Fruit fly (Drosophila melanogaster) whole organism, embryonic: ENCODE data around the gene VhaM9.7-d.

Experiments
- CG10274 ChIP-seq: fragments of 200-800 bp; sonication (Bioruptor generic); optimal IDR thresholded peaks from 3 replicates; lab custom pipeline; 2017; ENCODE audit warnings: missing biosample characterization, mild to moderate bottlenecking, missing genetic modification characterization
- CG10431 ChIP-seq: fragments of 200-800 bp; sonication (Bioruptor generic); optimal IDR thresholded peaks from 3 replicates; lab custom pipeline; 2018; ENCODE audit warnings: missing biosample characterization, mild to moderate bottlenecking, missing genetic modification characterization
- CG10462 ChIP-seq: fragments of 200-800 bp; sonication (Bioruptor generic); optimal IDR thresholded peaks from 2 replicates; lab custom pipeline; 2016; ENCODE audit warnings: missing biosample characterization, missing genetic modification characterization
- CG13287 ChIP-seq: fragments of 200-800 bp; sonication (Bioruptor generic); IDR thresholded peaks from 2 replicates; pipeline ENCODE4 v1.3.6; 2022; ENCODE audit warnings: missing biosample characterization, missing genetic modification characterization; ENCODE audit not compliant: partially characterized antibody
- CG13424 ChIP-seq: fragments of 200-800 bp; sonication (Bioruptor generic); optimal IDR thresholded peaks from 2 replicates; lab custom pipeline; 2019; ENCODE audit warnings: missing biosample characterization, mild to moderate bottlenecking, missing genetic modification characterization, moderate library complexity
- CG14710 ChIP-seq: fragments of 200-800 bp; sonication (Bioruptor generic); optimal IDR thresholded peaks from 3 replicates; lab custom pipeline; 2019; ENCODE audit warnings: missing biosample characterization, mild to moderate bottlenecking, missing genetic modification characterization, moderate library complexity
- CG15601 ChIP-seq: fragments of 200-800 bp; sonication (Bioruptor generic); optimal IDR thresholded peaks from 3 replicates; lab custom pipeline; 2019; ENCODE audit warnings: missing biosample characterization, mild to moderate bottlenecking, missing genetic modification characterization, moderate library complexity
- CG2116 ChIP-seq: fragments of 200-800 bp; sonication (Bioruptor generic); optimal IDR thresholded peaks from 3 replicates; lab custom pipeline; 2018; ENCODE audit warnings: missing biosample characterization, mild to moderate bottlenecking, missing genetic modification characterization
- CG2129 ChIP-seq: fragments of 200-800 bp; sonication (Bioruptor generic); IDR thresholded peaks from 2 replicates; pipeline ENCODE4 v1.3.6; 2022; ENCODE audit warnings: missing biosample characterization, missing genetic modification characterization; ENCODE audit not compliant: partially characterized antibody
- CG33213 ChIP-seq: fragments of 200-800 bp; sonication (Bioruptor generic); optimal IDR thresholded peaks from 3 replicates; lab custom pipeline; 2016; ENCODE audit warnings: missing biosample characterization, missing genetic modification characterization
- CG6791 ChIP-seq: fragments of 200-800 bp; sonication (Bioruptor generic); IDR thresholded peaks from 3 replicates; pipeline ENCODE4 v1.3.6; 2022; ENCODE audit warnings: missing biosample characterization, missing genetic modification characterization; ENCODE audit not compliant: partially characterized antibody
- CG7987 ChIP-seq: fragments of 200-800 bp; sonication (Bioruptor generic); optimal IDR thresholded peaks from 2 replicates; lab custom pipeline; 2018; ENCODE audit warnings: missing biosample characterization, mild to moderate bottlenecking, missing genetic modification characterization, moderate library complexity
- CG9876 ChIP-seq: fragments of 200-800 bp; sonication (Bioruptor generic); optimal IDR thresholded peaks from 2 replicates; lab custom pipeline; 2016; ENCODE audit warnings: missing biosample characterization, missing genetic modification characterization
- CG9932 ChIP-seq: fragments of 200-800 bp; sonication (Bioruptor generic); IDR thresholded peaks from 2 replicates; pipeline ENCODE4 v1.3.6; 2022; ENCODE audit warnings: missing biosample characterization, missing genetic modification characterization
- CkIIα-i1 ChIP-seq: fragments of 200-800 bp; sonication (Bioruptor generic); IDR thresholded peaks from 2 replicates; pipeline ENCODE4 v1.3.6; 2022; ENCODE audit warnings: missing biosample characterization, missing genetic modification characterization
- Dll ChIP-seq: fragments of 200-800 bp; sonication (Bioruptor generic); IDR thresholded peaks from 4 replicates; pipeline ENCODE4 v1.3.6; 2022; ENCODE audit warnings: missing biosample characterization, missing genetic modification characterization; ENCODE audit not compliant: partially characterized antibody
- Dref ChIP-seq: fragments of 200-800 bp; sonication (Bioruptor generic); IDR thresholded peaks from 2 replicates; pipeline ENCODE4 v1.3.6; 2022; ENCODE audit warnings: missing biosample characterization, missing genetic modification characterization
- HLH4C ChIP-seq: fragments of 200-800 bp; sonication (Bioruptor generic); IDR thresholded peaks from 3 replicates; pipeline ENCODE4 v1.3.6; 2022; ENCODE audit warnings: missing biosample characterization, missing genetic modification characterization; ENCODE audit not compliant: partially characterized antibody
- Hand ChIP-seq: fragments of 200-800 bp; sonication (Bioruptor generic); optimal IDR thresholded peaks from 2 replicates; lab custom pipeline; 2017; ENCODE audit warnings: mild to moderate bottlenecking, missing biosample characterization, missing genetic modification reagents, missing genetic modification characterization
- Jarid2 ChIP-seq: fragments of 200-800 bp; sonication (Bioruptor generic); optimal IDR thresholded peaks from 3 replicates; lab custom pipeline; 2017; ENCODE audit warnings: mild to moderate bottlenecking, missing biosample characterization, missing genetic modification reagents, missing genetic modification characterization
- Lhr ChIP-seq: fragments of 200-800 bp; sonication (Bioruptor generic); optimal IDR thresholded peaks from 3 replicates; lab custom pipeline; 2017; ENCODE audit warnings: mild to moderate bottlenecking, missing biosample characterization, missing genetic modification reagents, missing genetic modification characterization
- NC2β ChIP-seq: fragments of 200-800 bp; sonication (Bioruptor generic); optimal IDR thresholded peaks from 2 replicates; lab custom pipeline; 2016; ENCODE audit warnings: missing biosample characterization, missing genetic modification characterization
- Nf-YB ChIP-seq: fragments of 200-800 bp; sonication (Bioruptor generic); optimal IDR thresholded peaks from 3 replicates; lab custom pipeline; 2019; ENCODE audit warnings: missing biosample characterization, mild to moderate bottlenecking, missing genetic modification characterization, moderate library complexity
- Ptx1 ChIP-seq: fragments of 200-800 bp; sonication (Bioruptor generic); IDR thresholded peaks from 2 replicates; pipeline ENCODE4 v1.3.6; 2022; ENCODE audit warnings: missing biosample characterization, missing genetic modification characterization
- Scr ChIP-seq: fragments of 200-800 bp; sonication (Bioruptor generic); IDR thresholded peaks from 2 replicates; pipeline ENCODE4 v1.3.6; 2022; ENCODE audit warnings: missing biosample characterization, missing genetic modification characterization; ENCODE audit not compliant: partially characterized antibody
- Side ChIP-seq: fragments of 200-800 bp; sonication (Bioruptor generic); optimal IDR thresholded peaks from 2 replicates; lab custom pipeline; 2016; ENCODE audit warnings: missing biosample characterization, missing genetic modification characterization
- Sry-δ ChIP-seq: fragments of 200-800 bp; sonication (Bioruptor generic); optimal IDR thresholded peaks from 2 replicates; lab custom pipeline; 2016; ENCODE audit warnings: missing biosample characterization, missing genetic modification characterization
- Trl ChIP-seq, 3 experiments: fragments of >200 bp in 2 of 3; fragments of 200-800 bp in 1 of 3; sonication (Bioruptor generic) in 1 of 3; optimal IDR thresholded peaks; 2 replicates in 1 of 3; 3 replicates in 2 of 3; lab custom pipeline; 2016 to 2017; ENCODE audit warnings: missing biosample characterization in 1 of 3, missing genetic modification characterization in 1 of 3
- Xbp1 ChIP-seq: fragments of 200-800 bp; sonication (Bioruptor generic); optimal IDR thresholded peaks from 3 replicates; lab custom pipeline; 2016; ENCODE audit warnings: missing biosample characterization, mild to moderate bottlenecking, missing genetic modification characterization
- dm ChIP-seq: fragments of 200-800 bp; sonication (Bioruptor generic); optimal IDR thresholded peaks from 3 replicates; lab custom pipeline; 2016; ENCODE audit warnings: missing biosample characterization, missing genetic modification characterization
- dpn ChIP-seq, 2 experiments: fragments of 200-800 bp; sonication (Bioruptor generic); optimal IDR thresholded peaks; 3 replicates each; lab custom pipeline; 2016; ENCODE audit warnings: missing biosample characterization in 2 of 2, missing genetic modification characterization in 2 of 2
- ftz-f1 ChIP-seq: fragments of 200-800 bp; sonication (Bioruptor generic); optimal IDR thresholded peaks from 2 replicates; lab custom pipeline; 2016; ENCODE audit warnings: missing biosample characterization, missing genetic modification characterization
- gfzf ChIP-seq: fragments of 200-800 bp; sonication (Bioruptor generic); optimal IDR thresholded peaks from 2 replicates; lab custom pipeline; 2016; ENCODE audit warnings: missing biosample characterization, mild to moderate bottlenecking, missing genetic modification characterization, moderate library complexity
- maf-S ChIP-seq: fragments of 200-800 bp; sonication (Bioruptor generic); optimal IDR thresholded peaks from 2 replicates; lab custom pipeline; 2016; ENCODE audit warnings: missing biosample characterization, missing genetic modification characterization
- mam ChIP-seq: fragments of 200-800 bp; sonication (Bioruptor generic); optimal IDR thresholded peaks from 3 replicates; lab custom pipeline; 2016; ENCODE audit warnings: missing biosample characterization, missing genetic modification characterization
- pb ChIP-seq: fragments of 200-800 bp; sonication (Bioruptor generic); optimal IDR thresholded peaks from 3 replicates; lab custom pipeline; 2016; ENCODE audit warnings: missing biosample characterization, missing genetic modification characterization
- pho ChIP-seq: fragments of 200-800 bp; sonication (Bioruptor generic); optimal IDR thresholded peaks from 2 replicates; lab custom pipeline; 2016; ENCODE audit warnings: missing biosample characterization, missing genetic modification characterization
- phol ChIP-seq: fragments of 200-800 bp; sonication (Bioruptor generic); optimal IDR thresholded peaks from 3 replicates; lab custom pipeline; 2018; ENCODE audit warnings: missing biosample characterization, mild to moderate bottlenecking, missing genetic modification characterization, moderate library complexity
- pum ChIP-seq: fragments of 200-800 bp; sonication (Bioruptor generic); optimal IDR thresholded peaks from 2 replicates; lab custom pipeline; 2016; ENCODE audit warnings: missing biosample characterization, missing genetic modification characterization
- sens ChIP-seq: fragments of 200-800 bp; sonication (Bioruptor generic); peaks from one replicate; lab custom pipeline; 2016; ENCODE audit warnings: missing biosample characterization, missing genetic modification characterization
- slbo ChIP-seq: fragments of 200-800 bp; sonication (Bioruptor generic); IDR thresholded peaks from 2 replicates; pipeline ENCODE4 v1.3.6; 2022; ENCODE audit warnings: missing biosample characterization, missing genetic modification characterization
- sob ChIP-seq: fragments of 200-800 bp; sonication (Bioruptor generic); IDR thresholded peaks from 2 replicates; pipeline ENCODE4 v1.3.6; 2022; ENCODE audit warnings: missing biosample characterization, missing genetic modification characterization
- sug ChIP-seq: fragments of 200-800 bp; optimal IDR thresholded peaks from 2 replicates; lab custom pipeline; 2019; ENCODE audit warnings: missing biosample characterization, mild to moderate bottlenecking, missing genetic modification characterization, moderate library complexity
- trem ChIP-seq: fragments of 200-800 bp; optimal IDR thresholded peaks from 3 replicates; lab custom pipeline; 2019; ENCODE audit warnings: missing biosample characterization, mild to moderate bottlenecking, missing genetic modification characterization, moderate library complexity
- tx ChIP-seq: fragments of 200-800 bp; sonication (Bioruptor generic); optimal IDR thresholded peaks from 2 replicates; lab custom pipeline; 2016; ENCODE audit warnings: missing biosample characterization, missing genetic modification characterization
- zen2 ChIP-seq: fragments of 200-800 bp; sonication (Bioruptor generic); IDR thresholded peaks from 3 replicates; pipeline ENCODE4 v1.3.6; 2022; ENCODE audit warnings: missing biosample characterization, missing genetic modification characterization; ENCODE audit not compliant: partially characterized antibody
- zfh2 ChIP-seq: fragments of 200-800 bp; sonication (Bioruptor generic); optimal IDR thresholded peaks from 2 replicates; lab custom pipeline; 2016; ENCODE audit warnings: missing biosample characterization, missing genetic modification characterization

Gene VhaM9.7-d

dm6 chr3R:17002218-17003110 is 27.5 kb downstream of the VhaM9.7-d start, which contains the start of the genes Sf3a1 and Irc (continued):
- TF ChIP-seq CG33213 (GFP tag; lab: Kevin White, UChicago), result peak; percentile 62
- peak; percentile 24 to 52 for TF ChIP-seq dpn (GFP tag; optimal IDR thresholded peaks at IDR 0.05; lab: Kevin White, UChicago)
- no peak for TF ChIP-seq Trl (optimal IDR thresholded peaks at IDR 0.05; lab: Kevin White, UChicago)
- peak; percentile 45 for TF ChIP-seq Trl (GFP tag; optimal IDR thresholded peaks at IDR 0.05; lab: Kevin White, UChicago)
- TF ChIP-seq CG6791 (GFP tag; lab: Robert Waterston, UW), result peak; percentile 96
- peak; percentile 95 for TF ChIP-seq zen2 (GFP tag; lab: Robert Waterston, UW)
- TF ChIP-seq sens (GFP tag; lab: Kevin White, UChicago), result peak; percentile 89
- peak; percentile 7 for TF ChIP-seq pum
- TF ChIP-seq CG2129 (GFP tag; lab: Robert Waterston, UW), result peak; percentile 86
- peak; percentile 6 for TF ChIP-seq CG13424 (tag; lab: Kevin White, UChicago)
- TF ChIP-seq trem, result peak; percentile 75
- peak; percentile 57 for TF ChIP-seq mam
- peak; percentile 39; the same call in 1 of the 2 replicates for TF ChIP-seq sob (GFP tag; lab: Robert Waterston, UW)
- no peak for TF ChIP-seq pb (GFP tag; lab: Kevin White, UChicago)
- peak; percentile 1 for TF ChIP-seq maf-S (GFP tag; lab: Kevin White, UChicago)
- peak; percentile 44 for TF ChIP-seq dm (GFP tag; lab: Kevin White, UChicago)
- TF ChIP-seq CG2116, result peak; percentile 79
- peak; percentile 2 for TF ChIP-seq ftz-f1
- TF ChIP-seq Jarid2 (GFP tag; lab: Kevin White, UChicago), result peak; percentile 33
- TF ChIP-seq Lhr, result peak; percentile 72
- TF ChIP-seq CG9932, result peak; percentile 75
- peak; percentile 32 for TF ChIP-seq CG9876 (GFP tag; lab: Kevin White, UChicago)
- TF ChIP-seq Scr (GFP tag; lab: Robert Waterston, UW), result peak; percentile 94
- peak; percentile 52 for TF ChIP-seq gfzf (GFP tag; lab: Kevin White, UChicago)
- TF ChIP-seq sug (tag; lab: Kevin White, UChicago), result peak; percentile 50
- TF ChIP-seq phol (tag; lab: Kevin White, UChicago), result peak; percentile 43
- TF ChIP-seq CG15601 (tag; lab: Kevin White, UChicago), result peak; percentile 2
- peak; percentile 47 for TF ChIP-seq CG10431 (GFP tag; lab: Kevin White, UChicago)
- TF ChIP-seq Nf-YB (GFP tag; lab: Kevin White, UChicago), result no peak
- peak; percentile 26 for TF ChIP-seq pho (GFP tag; lab: Kevin White, UChicago)
- peak; percentile 52 for TF ChIP-seq CG14710 (tag; lab: Kevin White, UChicago)
- TF ChIP-seq CG10462, result no peak
- peak; percentile 96 for TF ChIP-seq Dll (GFP tag; lab: Robert Waterston, UW)
- TF ChIP-seq Ptx1 (GFP tag; lab: Robert Waterston, UW), result no peak
- peak; percentile 58; the same call in 1 of the 2 replicates for TF ChIP-seq slbo (GFP tag; lab: Robert Waterston, UW)
- peak; percentile 98 for TF ChIP-seq CG13287
- TF ChIP-seq Dref (GFP tag; lab: Robert Waterston, UW), result peak; percentile 89
- peak; percentile 100 for TF ChIP-seq Sry-δ (GFP tag; lab: Kevin White, UChicago)
- TF ChIP-seq Xbp1 (GFP tag; lab: Kevin White, UChicago), result no peak
- peak; percentile 55 for TF ChIP-seq NC2β (GFP tag; lab: Kevin White, UChicago)
- TF ChIP-seq CG10274 (GFP tag; lab: Kevin White, UChicago), result no peak
- peak; percentile 92 for TF ChIP-seq HLH4C (GFP tag; lab: Robert Waterston, UW)
- TF ChIP-seq zfh2 (GFP tag; lab: Kevin White, UChicago), result peak; percentile 46
- TF ChIP-seq CkIIα-i1 (GFP tag; lab: Robert Waterston, UW), result no peak
- TF ChIP-seq Hand (GFP tag; lab: Kevin White, UChicago), result no peak
- peak; percentile 26 for TF ChIP-seq Side (GFP tag; lab: Kevin White, UChicago)
- peak; percentile 78 for TF ChIP-seq CG7987 (GFP tag; lab: Kevin White, UChicago)
- TF ChIP-seq tx, result peak; percentile 18
